Worm (Caenorhabditis elegans) whole organism, L1 larva: Measurements from ENCODE around the gene C29F3.7.

ENCODE experiments used
- Y116A8C.19 ChIP-seq: sonication (generic microtip); optimal IDR thresholded peaks from 2 replicates; lab custom pipeline; 2016; ENCODE audit warnings: missing compliant biosample characterization, missing genetic modification characterization, borderline replicate concordance
- lin-39 ChIP-seq: fragments of 150-350 bp; optimal IDR thresholded peaks from 2 replicates; lab custom pipeline; 2014; ENCODE audit warnings: missing biosample characterization, missing genetic modification reagents, missing genetic modification characterization
- mep-1 ChIP-seq: fragments of 150-350 bp; optimal IDR thresholded peaks from 2 replicates; lab custom pipeline; 2014; ENCODE audit warnings: missing biosample characterization, missing genetic modification characterization
- nhr-47 ChIP-seq: sonication (generic microtip); optimal IDR thresholded peaks from 2 replicates; lab custom pipeline; 2016; ENCODE audit warnings: mild to moderate bottlenecking, missing genetic modification characterization, moderate library complexity, missing compliant biosample characterization
- rnt-1 ChIP-seq: sonication (generic microtip); optimal IDR thresholded peaks from 2 replicates; lab custom pipeline; 2016; ENCODE audit warnings: mild to moderate bottlenecking, missing genetic modification characterization, moderate library complexity, missing compliant biosample characterization
- unc-98 ChIP-seq: fragments of 200-800 bp; sonication (Bioruptor generic); IDR thresholded peaks from 2 replicates; pipeline ENCODE4 v1.3.6; 2022; ENCODE audit warnings: missing genetic modification characterization, missing compliant biosample characterization

DNA sequence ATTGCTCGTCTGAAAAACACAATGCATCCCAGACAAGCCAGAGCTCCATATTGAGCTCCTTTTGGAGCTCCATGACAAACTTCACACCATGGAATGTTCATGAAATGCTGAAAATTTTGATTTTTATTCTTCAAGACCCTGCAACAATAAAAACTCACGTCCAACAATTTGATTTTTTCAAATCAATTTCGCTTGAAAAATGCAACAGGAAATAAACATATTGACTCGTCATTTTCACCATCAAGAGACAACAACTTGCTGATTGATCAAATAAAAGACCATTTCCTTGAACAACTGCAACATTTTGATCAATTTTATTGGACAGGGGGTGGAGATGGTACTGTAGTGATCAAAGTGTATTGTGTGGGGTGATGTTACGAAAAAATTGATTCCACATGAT lies 15.0 kb downstream of the C29F3.7 start, which contains the start of gene nhr-269:
- TF ChIP-seq rnt-1 (no peak), lin-39 (tag; lab: Kevin White, UChicago) (no peak), unc-98 (no peak), mep-1 (tag; lab: Kevin White, UChicago) (no peak), Y116A8C.19 (tag; lab: Kevin White, UChicago) (no peak), nhr-47 (tag; lab: Kevin White, UChicago) (no peak)
